Worm (Caenorhabditis elegans) whole organism, L1 larva: ENCODE data around the gene wrt-4.

Experiments
- ama-1 ChIP-seq: fragments of 150-350 bp; optimal IDR thresholded peaks from 2 replicates; lab custom pipeline; 2014
- ceh-82 ChIP-seq, 3 experiments: fragments of 150-350 bp in 1 of 3; sonication (generic microtip) in 2 of 3; optimal IDR thresholded peaks; 2 replicates each; lab custom pipeline; 2014 to 2017; ENCODE audit warnings: missing biosample characterization in 3 of 3, missing genetic modification characterization in 3 of 3
- lin-39 ChIP-seq: fragments of 150-350 bp; optimal IDR thresholded peaks from 2 replicates; lab custom pipeline; 2014; ENCODE audit warnings: missing biosample characterization, missing genetic modification reagents, missing genetic modification characterization
- nhr-19 ChIP-seq: fragments of 200-800 bp; sonication (Bioruptor generic); conservative IDR thresholded peaks from 2 replicates; pipeline ENCODE4 v1.3.6; 2022; ENCODE audit warnings: missing genetic modification characterization, missing compliant biosample characterization
- nhr-77 ChIP-seq: fragments of 150-350 bp; optimal IDR thresholded peaks from 2 replicates; lab custom pipeline; 2014; ENCODE audit warnings: missing biosample characterization, missing genetic modification characterization
- unc-130 ChIP-seq: fragments of 150-350 bp; optimal IDR thresholded peaks from 2 replicates; lab custom pipeline; 2017; ENCODE audit warnings: missing biosample characterization, missing genetic modification characterization, inconsistent platforms
- unc-86 ChIP-seq: sonication (generic microtip); optimal IDR thresholded peaks from 2 replicates; lab custom pipeline; 2016; ENCODE audit warnings: missing genetic modification characterization, missing compliant biosample characterization

- TF ChIP-seq unc-86 (no peak), nhr-19 (no peak), ceh-82 (tag; optimal IDR thresholded peaks at IDR 0.05; lab: Kevin White, UChicago) (no peak), ama-1 (lab: Kevin White, UChicago) (no peak), nhr-77 (no peak), lin-39 (tag; lab: Kevin White, UChicago) (no peak), unc-130 (tag; lab: Kevin White, UChicago) (peak; percentile 5)
Observed at ce11 chrX:15772674-15773073, 15.6 kb upstream of the wrt-4 start, which contains the start of gene Y7A5A.2.
